Worm (Caenorhabditis elegans) whole organism, mixed stage, embryonic: Measurements from ENCODE around the gene M70.5.
"Not testable (repeated sequence)": the region's sequence is repeated elsewhere in the genome, so short reads cannot be mapped to it uniquely, and the experiment has no call there.

Source experiments
- M03D4.4 ChIP-seq: sonication (generic microtip); optimal IDR thresholded peaks from 2 replicates; lab custom pipeline; 2017; ENCODE audit warnings: mild to moderate bottlenecking, missing genetic modification characterization, missing compliant biosample characterization
- bed-3 ChIP-seq: fragments of 200-800 bp; sonication (Bioruptor generic); optimal IDR thresholded peaks from 3 replicates; lab custom pipeline; 2018; ENCODE audit warnings: mild to moderate bottlenecking, missing genetic modification characterization, moderate library complexity, missing compliant biosample characterization
- ceh-39 ChIP-seq: fragments of 150-350 bp; optimal IDR thresholded peaks from 2 replicates; lab custom pipeline; 2014; ENCODE audit warnings: missing biosample characterization, missing genetic modification characterization
- ces-1 ChIP-seq: fragments of 150-350 bp; optimal IDR thresholded peaks from 2 replicates; lab custom pipeline; 2014; ENCODE audit warnings: missing biosample characterization, missing genetic modification reagents, missing genetic modification characterization
- cnd-1 ChIP-seq: fragments of 200-800 bp; sonication (Bioruptor generic); optimal IDR thresholded peaks from 2 replicates; lab custom pipeline; 2018; ENCODE audit warnings: mild to moderate bottlenecking, missing genetic modification characterization, missing compliant biosample characterization
- drap-1 ChIP-seq: fragments of 200-800 bp; sonication (Bioruptor generic); optimal IDR thresholded peaks from 3 replicates; lab custom pipeline; 2018; ENCODE audit warnings: mild to moderate bottlenecking, missing genetic modification characterization, missing compliant biosample characterization
- elt-1 ChIP-seq: sonication (generic microtip); optimal IDR thresholded peaks from 2 replicates; lab custom pipeline; 2017; ENCODE audit warnings: missing genetic modification characterization, mild to moderate bottlenecking, missing compliant biosample characterization, antibody characterized with exemption, moderate library complexity, borderline replicate concordance; ENCODE audit not compliant: insufficient read depth
- elt-3 ChIP-seq: fragments of 150-350 bp; optimal IDR thresholded peaks from 2 replicates; lab custom pipeline; 2014; ENCODE audit warnings: missing biosample characterization, missing genetic modification characterization
- flh-1 ChIP-seq: fragments of 200-800 bp; sonication (Bioruptor generic); optimal IDR thresholded peaks from 2 replicates; lab custom pipeline; 2018; ENCODE audit warnings: mild to moderate bottlenecking, missing genetic modification characterization, moderate library complexity, missing compliant biosample characterization
- ham-2 ChIP-seq: fragments of 200-800 bp; sonication (Bioruptor generic); optimal IDR thresholded peaks from 2 replicates; lab custom pipeline; 2018; ENCODE audit warnings: mild to moderate bottlenecking, missing genetic modification characterization, missing compliant biosample characterization
- hlh-1 ChIP-seq: fragments of 150-350 bp; optimal IDR thresholded peaks from 2 replicates; lab custom pipeline; 2014; ENCODE audit warnings: missing biosample characterization, missing genetic modification reagents, missing genetic modification characterization
- lsy-2 ChIP-seq: fragments of 150-350 bp; optimal IDR thresholded peaks from 2 replicates; lab custom pipeline; 2014; ENCODE audit warnings: missing biosample characterization, missing genetic modification characterization
- mab-5 ChIP-seq: fragments of 150-350 bp; optimal IDR thresholded peaks from 2 replicates; lab custom pipeline; 2014; ENCODE audit warnings: missing biosample characterization, missing genetic modification characterization
- mep-1 ChIP-seq: fragments of 150-350 bp; optimal IDR thresholded peaks from 2 replicates; lab custom pipeline; 2017; ENCODE audit warnings: missing biosample characterization, missing genetic modification reagents, missing genetic modification characterization, inconsistent platforms
- mls-2 ChIP-seq: sonication (generic microtip); optimal IDR thresholded peaks from 2 replicates; lab custom pipeline; 2016; ENCODE audit warnings: mild to moderate bottlenecking, missing genetic modification characterization, moderate library complexity, missing compliant biosample characterization
- nhr-12 ChIP-seq: fragments of 150-350 bp; optimal IDR thresholded peaks from 2 replicates; lab custom pipeline; 2014; ENCODE audit warnings: missing biosample characterization, missing genetic modification characterization
- nhr-2 ChIP-seq: fragments of 150-350 bp; optimal IDR thresholded peaks from 2 replicates; lab custom pipeline; 2014; ENCODE audit warnings: missing biosample characterization, missing genetic modification characterization
- nhr-237 ChIP-seq: fragments of 150-350 bp; optimal IDR thresholded peaks from 2 replicates; lab custom pipeline; 2014; ENCODE audit warnings: missing biosample characterization, missing genetic modification characterization
- nhr-76 ChIP-seq: sonication (generic microtip); optimal IDR thresholded peaks from 2 replicates; lab custom pipeline; 2017; ENCODE audit warnings: missing biosample characterization, missing genetic modification characterization
- pha-4 ChIP-seq: fragments of 150-350 bp; optimal IDR thresholded peaks from 2 replicates; lab custom pipeline; 2018; ENCODE audit warnings: missing biosample characterization, missing genetic modification reagents, missing genetic modification characterization
- sem-2 ChIP-seq: fragments of 200-800 bp; sonication (Bioruptor generic); optimal IDR thresholded peaks from 2 replicates; lab custom pipeline; 2018; ENCODE audit warnings: mild to moderate bottlenecking, missing genetic modification characterization, missing compliant biosample characterization
- snpc-4 ChIP-seq: fragments of 150-350 bp; optimal IDR thresholded peaks from 2 replicates; lab custom pipeline; 2014; ENCODE audit warnings: missing biosample characterization, missing genetic modification characterization
- tbx-8 ChIP-seq: fragments of 200-800 bp; sonication (Bioruptor generic); optimal IDR thresholded peaks from 2 replicates; lab custom pipeline; 2018; ENCODE audit warnings: mild to moderate bottlenecking, missing genetic modification characterization, moderate library complexity, missing compliant biosample characterization
- unc-120 ChIP-seq: sonication (generic microtip); optimal IDR thresholded peaks from 2 replicates; lab custom pipeline; 2017; ENCODE audit warnings: missing genetic modification characterization, missing compliant biosample characterization; ENCODE audit not compliant: poor library complexity, severe bottlenecking
- unc-39 ChIP-seq: fragments of 150-350 bp; optimal IDR thresholded peaks from 2 replicates; lab custom pipeline; 2014; ENCODE audit warnings: missing biosample characterization, missing genetic modification characterization
- zip-8 ChIP-seq: fragments of 150-350 bp; optimal IDR thresholded peaks from 2 replicates; lab custom pipeline; 2014; ENCODE audit warnings: missing biosample characterization, missing genetic modification characterization

M70.5 gene

DNA sequence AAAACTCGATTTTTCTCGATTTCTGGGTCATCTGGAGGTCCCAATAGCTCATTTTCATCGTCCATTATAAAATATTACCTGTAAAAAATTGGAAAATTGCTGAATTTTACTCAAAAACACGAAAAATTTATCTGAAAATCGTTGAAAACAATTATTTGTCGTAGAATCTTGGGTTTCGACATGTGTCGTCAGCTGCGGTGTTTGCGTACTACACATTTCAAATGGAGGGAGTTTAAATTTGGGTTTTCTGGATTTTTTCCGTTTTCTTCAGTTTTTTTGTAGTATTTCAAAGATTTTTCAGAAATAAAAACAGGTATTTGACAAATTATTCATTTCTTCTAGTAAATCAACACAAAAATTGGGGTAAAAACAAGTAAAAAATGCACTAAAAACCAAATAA lies at the start of gene M70.5:
Gene M70.5, minus strand, starts transcription at position 78 of the 400 bp plus-strand sequence.
- not testable (repeated sequence) for TF ChIP-seq nhr-76; mab-5 (tag; lab: Kevin White, UChicago); ceh-39 (tag; lab: Kevin White, UChicago)

DNA sequence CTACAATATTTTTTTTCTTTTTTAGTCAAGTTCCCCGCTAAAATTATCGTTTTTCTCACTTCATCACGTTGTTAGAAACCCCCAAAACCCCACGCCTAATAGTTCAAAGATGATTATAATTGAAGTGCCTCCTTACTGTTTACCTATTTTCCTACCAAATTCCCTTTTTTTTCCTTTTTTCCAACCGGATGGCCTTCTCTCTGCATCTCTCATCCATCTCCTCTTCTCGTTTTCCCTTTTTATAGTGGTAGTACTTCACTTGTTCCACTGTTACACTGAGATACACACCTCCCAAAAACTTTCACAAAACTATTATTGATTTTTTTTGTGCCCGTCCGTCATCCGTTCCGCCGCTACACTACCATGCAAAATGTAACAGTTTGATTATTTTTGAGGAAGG lies 47.6 kb upstream of the M70.5 start, which contains the start of gene nsy-4:
Gene nsy-4, plus strand, starts transcription at position 274 of the 400 bp plus-strand sequence.
- no peak for TF ChIP-seq ces-1 (GFP tag; lab: Kevin White, UChicago)
- TF ChIP-seq mls-2 (tag; lab: Kevin White, UChicago), result no peak
- TF ChIP-seq sem-2 (GFP tag; lab: Kevin White, UChicago), result no peak
- TF ChIP-seq drap-1 (GFP tag; lab: Kevin White, UChicago), result no peak
- TF ChIP-seq M03D4.4 (tag; lab: Kevin White, UChicago), result no peak
- no peak for TF ChIP-seq nhr-237 (tag; lab: Kevin White, UChicago)
- no peak for TF ChIP-seq bed-3 (GFP tag; lab: Kevin White, UChicago)
- TF ChIP-seq mab-5 (tag; lab: Kevin White, UChicago), result no peak

- TF ChIP-seq ham-2 (GFP tag; lab: Kevin White, UChicago) (peak; percentile 14), ces-1 (GFP tag; lab: Kevin White, UChicago) (no peak), nhr-2 (tag; lab: Kevin White, UChicago) (peak; percentile 32), flh-1 (GFP tag; lab: Kevin White, UChicago) (no peak)
These were observed 46.1 kb upstream of the M70.5 start for ce11 chrIV:2321546-2321945.

DNA sequence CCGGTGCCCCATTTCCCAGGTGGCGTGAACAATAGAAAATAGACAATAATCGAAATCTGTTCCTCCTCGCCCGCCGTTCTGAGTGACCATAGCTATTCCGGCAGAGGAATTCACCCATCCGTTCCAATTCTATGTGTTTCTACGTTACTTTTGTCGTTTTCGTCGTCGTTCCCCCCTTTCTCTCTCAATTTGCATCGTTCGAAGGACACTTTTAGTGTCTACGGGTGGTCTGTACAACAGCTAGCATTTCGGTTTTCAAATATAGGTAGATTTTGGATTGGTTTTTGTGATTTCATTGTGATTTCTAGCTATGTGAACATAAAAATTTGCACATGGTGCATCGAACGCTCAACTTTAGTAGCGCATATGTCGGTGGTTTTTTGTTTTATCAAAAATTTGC lies 44.6 kb upstream of the M70.5 start:
- TF ChIP-seq nhr-237 (tag; lab: Kevin White, UChicago), result no peak
- no peak for TF ChIP-seq flh-1 (GFP tag; lab: Kevin White, UChicago)
- TF ChIP-seq cnd-1 (tag; lab: Kevin White, UChicago), result no peak
- TF ChIP-seq unc-120, result no peak
- TF ChIP-seq nhr-12 (tag; lab: Kevin White, UChicago), result no peak
- no peak for TF ChIP-seq ham-2 (GFP tag; lab: Kevin White, UChicago)
- TF ChIP-seq nhr-76, result no peak
- TF ChIP-seq ces-1 (GFP tag; lab: Kevin White, UChicago), result no peak
- TF ChIP-seq elt-1, result no peak
- no peak for TF ChIP-seq tbx-8
- no peak for TF ChIP-seq nhr-2 (tag; lab: Kevin White, UChicago)
- TF ChIP-seq zip-8 (tag; lab: Kevin White, UChicago), result no peak
- TF ChIP-seq elt-3 (tag; lab: Kevin White, UChicago), result no peak
- TF ChIP-seq pha-4, result no peak

ce11 chrIV:2316796-2317195 lies 41.4 kb upstream of the M70.5 start:
- TF ChIP-seq unc-39, result no peak
- peak; percentile 35 for TF ChIP-seq mep-1 (tag; lab: Kevin White, UChicago)
- peak; percentile 6 for TF ChIP-seq hlh-1 (tag; lab: Kevin White, UChicago)
- peak; percentile 22 for TF ChIP-seq lsy-2

- TF ChIP-seq mls-2 (tag; lab: Kevin White, UChicago), result no peak
- TF ChIP-seq nhr-76, result no peak
- no peak for TF ChIP-seq cnd-1 (tag; lab: Kevin White, UChicago)
These were observed 40.9 kb upstream of the M70.5 start, which contains the start of gene Y38F2AL.12 for ce11 chrIV:2316273-2316672. TSS of gene Y38F2AL.12 (plus strand) at chrIV:2316573.

- TF ChIP-seq snpc-4 (tag; lab: Kevin White, UChicago) (no peak), cnd-1 (tag; lab: Kevin White, UChicago) (no peak), nhr-76 (no peak)
These were observed 40.1 kb upstream of the M70.5 start, which contains the start of gene vha-3 for ce11 chrIV:2315545-2315995. TSS of gene vha-3 (minus strand) at chrIV:2315945.

DNA sequence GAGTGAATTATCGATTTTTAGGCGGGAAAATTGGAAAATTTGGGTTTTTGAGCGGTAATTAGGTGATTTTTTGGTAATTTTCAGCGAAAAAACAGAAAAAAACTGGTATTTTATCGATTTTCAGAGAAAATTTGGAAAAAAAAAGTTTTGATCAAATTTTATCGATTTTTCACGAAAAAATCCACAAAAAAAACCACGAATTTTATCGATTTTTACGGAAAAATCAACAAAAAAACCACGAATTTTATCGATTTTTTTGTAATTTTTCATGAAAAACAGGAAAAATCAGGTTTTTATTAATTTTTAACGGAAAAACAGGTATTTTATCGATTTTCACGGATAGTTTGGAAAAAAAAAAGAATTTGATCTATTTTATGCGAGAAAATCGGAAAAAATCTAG lies 39.4 kb upstream of the M70.5 start:
- TF ChIP-seq snpc-4 (tag; lab: Kevin White, UChicago) (no peak), cnd-1 (tag; lab: Kevin White, UChicago) (no peak)
